Worm (Caenorhabditis elegans) whole organism, L3 larva: ENCODE data around the gene C30B5.17.

ENCODE experiments used
- aly-2 ChIP-seq: fragments of 150-350 bp; optimal IDR thresholded peaks from 2 replicates; lab custom pipeline; 2014; ENCODE audit warnings: missing biosample characterization, missing genetic modification characterization
- ama-1 ChIP-seq: fragments of 150-350 bp; optimal IDR thresholded peaks from 2 replicates; lab custom pipeline; 2018
- ceh-16 ChIP-seq: sonication (generic microtip); optimal IDR thresholded peaks from 2 replicates; lab custom pipeline; 2017; ENCODE audit warnings: missing biosample characterization, missing genetic modification characterization
- ceh-28 ChIP-seq: fragments of 150-350 bp; optimal IDR thresholded peaks from 2 replicates; lab custom pipeline; 2014; ENCODE audit warnings: missing biosample characterization, missing genetic modification reagents, missing genetic modification characterization
- ceh-82 ChIP-seq: fragments of 150-350 bp; optimal IDR thresholded peaks from 2 replicates; lab custom pipeline; 2014; ENCODE audit warnings: missing biosample characterization, missing genetic modification characterization
- ceh-9 ChIP-seq: sonication (generic microtip); optimal IDR thresholded peaks from 2 replicates; lab custom pipeline; 2018; ENCODE audit warnings: missing biosample characterization, missing genetic modification characterization
- daf-12 ChIP-seq: fragments of 150-350 bp; optimal IDR thresholded peaks from 2 replicates; lab custom pipeline; 2014; ENCODE audit warnings: missing biosample characterization, missing genetic modification reagents, missing genetic modification characterization
- egl-27 ChIP-seq: sonication (generic microtip); optimal IDR thresholded peaks from 4 replicates; lab custom pipeline; 2017; ENCODE audit warnings: missing biosample characterization, missing genetic modification reagents, missing genetic modification characterization
- egl-5 ChIP-seq: fragments of 150-350 bp; optimal IDR thresholded peaks from 2 replicates; lab custom pipeline; 2017; ENCODE audit warnings: missing biosample characterization, missing genetic modification reagents, missing genetic modification characterization, inconsistent platforms
- elt-1 ChIP-seq: fragments of 150-350 bp; optimal IDR thresholded peaks from 2 replicates; lab custom pipeline; 2014; ENCODE audit warnings: missing biosample characterization, missing genetic modification characterization
- elt-2 ChIP-seq: sonication (generic microtip); optimal IDR thresholded peaks from 2 replicates; lab custom pipeline; 2016; ENCODE audit warnings: missing genetic modification reagents, mild to moderate bottlenecking, missing genetic modification characterization, missing compliant biosample characterization
- fkh-10 ChIP-seq: sonication (generic microtip); optimal IDR thresholded peaks from 2 replicates; lab custom pipeline; 2017; ENCODE audit warnings: missing biosample characterization, missing genetic modification reagents, missing genetic modification characterization
- hmg-11 ChIP-seq: sonication (generic microtip); optimal IDR thresholded peaks from 2 replicates; lab custom pipeline; 2016; ENCODE audit warnings: missing genetic modification characterization, missing compliant biosample characterization
- jun-1 ChIP-seq: fragments of 150-350 bp; optimal IDR thresholded peaks from 2 replicates; lab custom pipeline; 2014; ENCODE audit warnings: missing biosample characterization, missing genetic modification reagents, missing genetic modification characterization
- lin-15B ChIP-seq: fragments of 150-350 bp; optimal IDR thresholded peaks from 2 replicates; lab custom pipeline; 2014; ENCODE audit warnings: missing biosample characterization, missing genetic modification characterization
- mdl-1 ChIP-seq: fragments of 150-350 bp; optimal IDR thresholded peaks from 2 replicates; lab custom pipeline; 2014; ENCODE audit warnings: missing biosample characterization, missing genetic modification characterization
- mml-1 ChIP-seq: fragments of 150-350 bp; sonication (generic microtip); optimal IDR thresholded peaks from 3 replicates; lab custom pipeline; 2014; ENCODE audit warnings: missing biosample characterization, missing genetic modification characterization
- nfya-1 ChIP-seq: sonication (generic microtip); optimal IDR thresholded peaks from 2 replicates; lab custom pipeline; 2017; ENCODE audit warnings: missing genetic modification characterization, mild to moderate bottlenecking, missing compliant biosample characterization, antibody characterized with exemption, moderate library complexity; ENCODE audit not compliant: insufficient read depth
- nhr-11 ChIP-seq: fragments of 150-350 bp; optimal IDR thresholded peaks from 2 replicates; lab custom pipeline; 2014; ENCODE audit warnings: missing biosample characterization, missing genetic modification characterization
- nhr-12 ChIP-seq: fragments of 150-350 bp; optimal IDR thresholded peaks from 2 replicates; lab custom pipeline; 2014; ENCODE audit warnings: missing biosample characterization, missing genetic modification characterization
- nhr-23 ChIP-seq: fragments of 150-350 bp; optimal IDR thresholded peaks from 2 replicates; lab custom pipeline; 2014; ENCODE audit warnings: missing biosample characterization, missing genetic modification reagents, missing genetic modification characterization
- nhr-237 ChIP-seq: fragments of 150-350 bp; optimal IDR thresholded peaks from 2 replicates; lab custom pipeline; 2014; ENCODE audit warnings: missing biosample characterization, missing genetic modification characterization
- nhr-25 ChIP-seq: sonication (generic microtip); optimal IDR thresholded peaks from 2 replicates; lab custom pipeline; 2017; ENCODE audit warnings: missing biosample characterization, missing genetic modification characterization
- nhr-28 ChIP-seq: fragments of 150-350 bp; optimal IDR thresholded peaks from 2 replicates; lab custom pipeline; 2014; ENCODE audit warnings: missing biosample characterization, missing genetic modification characterization
- nhr-43 ChIP-seq: sonication (generic microtip); optimal IDR thresholded peaks from 2 replicates; lab custom pipeline; 2016; ENCODE audit warnings: mild to moderate bottlenecking, missing genetic modification characterization, missing compliant biosample characterization; ENCODE audit not compliant: poor library complexity, severe bottlenecking
- nhr-67 ChIP-seq: fragments of 150-350 bp; optimal IDR thresholded peaks from 2 replicates; lab custom pipeline; 2014; ENCODE audit warnings: missing biosample characterization, missing genetic modification characterization
- nhr-76 ChIP-seq: fragments of 150-350 bp; sonication (generic microtip); optimal IDR thresholded peaks from 5 replicates; lab custom pipeline; 2014; ENCODE audit warnings: missing biosample characterization, missing genetic modification characterization
- nhr-77 ChIP-seq: fragments of 150-350 bp; optimal IDR thresholded peaks from 2 replicates; lab custom pipeline; 2014; ENCODE audit warnings: missing biosample characterization, missing genetic modification characterization
- pha-4 ChIP-seq: fragments of 150-350 bp; optimal IDR thresholded peaks from 2 replicates; lab custom pipeline; 2014; ENCODE audit warnings: missing biosample characterization, missing genetic modification reagents, missing genetic modification characterization
- pqm-1 ChIP-seq: fragments of 150-350 bp; optimal IDR thresholded peaks from 2 replicates; lab custom pipeline; 2017; ENCODE audit warnings: missing biosample characterization, missing genetic modification characterization, inconsistent platforms
- sea-2 ChIP-seq: fragments of 150-350 bp; sonication (generic microtip); optimal IDR thresholded peaks from 4 replicates; lab custom pipeline; 2014; ENCODE audit warnings: missing biosample characterization, missing genetic modification reagents, missing genetic modification characterization
- skn-1 ChIP-seq: fragments of 150-350 bp; optimal IDR thresholded peaks from 2 replicates; lab custom pipeline; 2014; ENCODE audit warnings: missing biosample characterization, missing genetic modification characterization
- snpc-4 ChIP-seq: fragments of 150-350 bp; optimal IDR thresholded peaks from 2 replicates; lab custom pipeline; 2014; ENCODE audit warnings: missing biosample characterization, missing genetic modification characterization
- tbx-2 ChIP-seq: sonication (generic microtip); optimal IDR thresholded peaks from 2 replicates; lab custom pipeline; 2016; ENCODE audit warnings: mild to moderate bottlenecking, missing genetic modification characterization, missing compliant biosample characterization
- unc-39 ChIP-seq: sonication (generic microtip); optimal IDR thresholded peaks from 4 replicates; lab custom pipeline; 2017; ENCODE audit warnings: missing biosample characterization, missing genetic modification characterization
- unc-62 ChIP-seq: fragments of 150-350 bp; sonication (generic microtip); optimal IDR thresholded peaks from 4 replicates; lab custom pipeline; 2014; ENCODE audit warnings: missing biosample characterization, missing genetic modification reagents, missing genetic modification characterization
- ztf-11 ChIP-seq: fragments of 150-350 bp; optimal IDR thresholded peaks from 2 replicates; lab custom pipeline; 2014; ENCODE audit warnings: missing biosample characterization, missing genetic modification characterization
- ztf-4 ChIP-seq: fragments of 150-350 bp; optimal IDR thresholded peaks from 2 replicates; lab custom pipeline; 2014; ENCODE audit warnings: missing biosample characterization, missing genetic modification characterization

C30B5.17 gene

ce11 chrII:6192484-6192883 is 10.3 kb downstream of the C30B5.17 start, which contains the start of gene cpb-2:
Gene cpb-2 (plus strand): TSS chrII:6192784.
- TF ChIP-seq nhr-11 (tag; lab: Kevin White, UChicago): no peak
- TF ChIP-seq nhr-25 (tag; lab: Kevin White, UChicago): no peak
- TF ChIP-seq jun-1: no peak
- no peak for TF ChIP-seq ama-1 (lab: Kevin White, UChicago)
- no peak for TF ChIP-seq ceh-16 (tag; lab: Kevin White, UChicago)
- TF ChIP-seq nhr-43: no peak
- no peak for TF ChIP-seq lin-15B (tag; lab: Kevin White, UChicago)
- TF ChIP-seq ceh-28 (tag; lab: Kevin White, UChicago): no peak
- TF ChIP-seq nhr-67 (tag; lab: Kevin White, UChicago): no peak
- TF ChIP-seq egl-27 (tag; lab: Kevin White, UChicago): no peak
- no peak for TF ChIP-seq fkh-10 (GFP tag; lab: Kevin White, UChicago)
- no peak for TF ChIP-seq nfya-1
- no peak for TF ChIP-seq pha-4 (tag; lab: Kevin White, UChicago)
- TF ChIP-seq ceh-9 (tag; lab: Kevin White, UChicago): no peak
- no peak for TF ChIP-seq nhr-12
- TF ChIP-seq tbx-2 (tag; lab: Kevin White, UChicago): no peak
- no peak for TF ChIP-seq snpc-4 (tag; lab: Kevin White, UChicago)
- no peak for TF ChIP-seq ceh-82 (tag; lab: Kevin White, UChicago)
- TF ChIP-seq, all 47 proteins: peak for 0

- TF ChIP-seq tbx-2 (tag; lab: Kevin White, UChicago) (no peak), nhr-67 (tag; lab: Kevin White, UChicago) (no peak), sea-2 (no peak), nhr-237 (no peak), ceh-82 (tag; lab: Kevin White, UChicago) (no peak), pqm-1 (tag; lab: Kevin White, UChicago) (no peak), egl-5 (no peak), nhr-23 (tag; lab: Kevin White, UChicago) (no peak), snpc-4 (tag; lab: Kevin White, UChicago) (no peak), unc-39 (tag; lab: Kevin White, UChicago) (no peak), egl-27 (tag; lab: Kevin White, UChicago) (no peak), nhr-28 (tag; lab: Kevin White, UChicago) (no peak), nhr-11 (tag; lab: Kevin White, UChicago) (no peak), nhr-76 (tag; lab: Kevin White, UChicago) (no peak), ceh-16 (tag; lab: Kevin White, UChicago) (no peak), aly-2 (tag; lab: Kevin White, UChicago) (no peak), skn-1 (tag; lab: Kevin White, UChicago) (no peak), nhr-43 (no peak), ama-1 (lab: Kevin White, UChicago) (no peak)
These were observed 11.5 kb downstream of the C30B5.17 start, which contains the start of gene fkh-8 for ce11 chrII:6191293-6191692. Gene fkh-8 (minus strand): TSS chrII:6191393.

ce11 chrII:6190770-6191169 is 12.0 kb downstream of the C30B5.17 start:
- TF ChIP-seq nhr-23 (tag; lab: Kevin White, UChicago) (no peak), tbx-2 (tag; lab: Kevin White, UChicago) (no peak), egl-5 (no peak), mml-1 (no peak), nhr-237 (no peak), nhr-28 (tag; lab: Kevin White, UChicago) (no peak), nhr-76 (tag; lab: Kevin White, UChicago) (no peak), unc-39 (tag; lab: Kevin White, UChicago) (no peak), mdl-1 (no peak), elt-1 (tag; lab: Kevin White, UChicago) (no peak), nhr-43 (no peak), hmg-11 (tag; lab: Kevin White, UChicago) (no peak), unc-62 (GFP tag; lab: Kevin White, UChicago) (no peak), jun-1 (no peak)

- TF ChIP-seq egl-5: no peak
- TF ChIP-seq nhr-77 (tag; lab: Kevin White, UChicago): no peak
- no peak for TF ChIP-seq fkh-10 (GFP tag; lab: Kevin White, UChicago)
- TF ChIP-seq nhr-25 (tag; lab: Kevin White, UChicago): no peak
- peak; percentile 6 for TF ChIP-seq nfya-1
- TF ChIP-seq pha-4 (tag; lab: Kevin White, UChicago): no peak
- TF ChIP-seq, all 47 proteins: peak for 1
These were observed 21.5 kb downstream of the C30B5.17 start for ce11 chrII:6181337-6181736.

- TF ChIP-seq nhr-76 (tag; lab: Kevin White, UChicago): no peak
- TF ChIP-seq ceh-28 (tag; lab: Kevin White, UChicago): no peak
- TF ChIP-seq ztf-11: no peak
- TF ChIP-seq ztf-4: no peak
- no peak for TF ChIP-seq nhr-237
- no peak for TF ChIP-seq daf-12 (tag; lab: Kevin White, UChicago)
- TF ChIP-seq elt-2 (tag; lab: Kevin White, UChicago): peak; percentile 2
- TF ChIP-seq unc-62 (GFP tag; lab: Kevin White, UChicago): no peak
These were observed 22.3 kb downstream of the C30B5.17 start for ce11 chrII:6180552-6180951.
